Fruit fly (Drosophila melanogaster) whole organism, embryonic: Measurements from ENCODE around the gene Hayan.

Experiments used
- Atf6 ChIP-seq: fragments of 200-800 bp; sonication (Bioruptor generic); IDR thresholded peaks from 2 replicates; pipeline ENCODE4 v1.3.6; 2022; ENCODE audit warnings: missing biosample characterization, missing genetic modification characterization
- Bteb2 ChIP-seq: fragments of 200-800 bp; sonication (Bioruptor generic); optimal IDR thresholded peaks from 2 replicates; lab custom pipeline; 2016; ENCODE audit warnings: missing biosample characterization, missing genetic modification characterization
- CG10267 ChIP-seq: fragments of 200-800 bp; sonication (Bioruptor generic); optimal IDR thresholded peaks from 2 replicates; lab custom pipeline; 2018; ENCODE audit warnings: missing biosample characterization, mild to moderate bottlenecking, missing genetic modification characterization, moderate library complexity
- CG10959 ChIP-seq: fragments of 200-800 bp; sonication (Bioruptor generic); IDR thresholded peaks from 2 replicates; pipeline ENCODE4 v1.3.6; 2022; ENCODE audit warnings: missing biosample characterization, missing genetic modification characterization
- CG11398 ChIP-seq: fragments of 200-800 bp; sonication (Bioruptor generic); optimal IDR thresholded peaks from 2 replicates; lab custom pipeline; 2016; ENCODE audit warnings: missing biosample characterization, missing genetic modification characterization
- CG12071 ChIP-seq: fragments of 200-800 bp; sonication (Bioruptor generic); optimal IDR thresholded peaks from 3 replicates; lab custom pipeline; 2018; ENCODE audit warnings: missing biosample characterization, mild to moderate bottlenecking, missing genetic modification characterization
- CG12299 ChIP-seq: fragments of 200-800 bp; sonication (Bioruptor generic); optimal IDR thresholded peaks from 2 replicates; lab custom pipeline; 2018; ENCODE audit warnings: missing biosample characterization, mild to moderate bottlenecking, missing genetic modification characterization
- CG14014 ChIP-seq: fragments of 200-800 bp; sonication (Bioruptor generic); IDR thresholded peaks from 2 replicates; pipeline ENCODE4 v1.3.6; 2022; ENCODE audit warnings: missing biosample characterization, missing genetic modification characterization
- CG14965 ChIP-seq: fragments of 200-800 bp; sonication (Bioruptor generic); optimal IDR thresholded peaks from 2 replicates; lab custom pipeline; 2016; ENCODE audit warnings: missing biosample characterization, missing genetic modification characterization, borderline replicate concordance
- CG15601 ChIP-seq: fragments of 200-800 bp; sonication (Bioruptor generic); optimal IDR thresholded peaks from 3 replicates; lab custom pipeline; 2019; ENCODE audit warnings: missing biosample characterization, mild to moderate bottlenecking, missing genetic modification characterization, moderate library complexity
- CG1603 ChIP-seq: fragments of 200-800 bp; sonication (Bioruptor generic); optimal IDR thresholded peaks from 2 replicates; lab custom pipeline; 2019; ENCODE audit warnings: missing biosample characterization, mild to moderate bottlenecking, missing genetic modification characterization, moderate library complexity
- CG16815 ChIP-seq: fragments of 200-800 bp; sonication (Bioruptor generic); optimal IDR thresholded peaks from 3 replicates; lab custom pipeline; 2017; ENCODE audit warnings: missing biosample characterization, mild to moderate bottlenecking, missing genetic modification characterization
- CG17359 ChIP-seq: fragments of 200-800 bp; sonication (Bioruptor generic); optimal IDR thresholded peaks from 3 replicates; lab custom pipeline; 2018; ENCODE audit warnings: missing biosample characterization, mild to moderate bottlenecking, missing genetic modification characterization, moderate library complexity
- CG2129 ChIP-seq: fragments of 200-800 bp; sonication (Bioruptor generic); IDR thresholded peaks from 2 replicates; pipeline ENCODE4 v1.3.6; 2022; ENCODE audit warnings: missing biosample characterization, missing genetic modification characterization; ENCODE audit not compliant: partially characterized antibody
- CG33557 ChIP-seq: fragments of 200-800 bp; sonication (Bioruptor generic); optimal IDR thresholded peaks from 2 replicates; lab custom pipeline; 2019; ENCODE audit warnings: missing biosample characterization, mild to moderate bottlenecking, missing genetic modification characterization, moderate library complexity
- CG34224 ChIP-seq: fragments of 200-800 bp; sonication (Bioruptor generic); IDR thresholded peaks from 3 replicates; pipeline ENCODE4 v1.3.6; 2022; ENCODE audit warnings: missing biosample characterization, missing genetic modification characterization; ENCODE audit not compliant: partially characterized antibody
- CG6175 ChIP-seq: fragments of 200-800 bp; sonication (Bioruptor generic); IDR thresholded peaks from 3 replicates; pipeline ENCODE4 v1.3.6; 2022; ENCODE audit warnings: missing biosample characterization, missing genetic modification characterization
- CG6683 ChIP-seq: fragments of 200-800 bp; sonication (Bioruptor generic); optimal IDR thresholded peaks from 2 replicates; lab custom pipeline; 2017; ENCODE audit warnings: missing biosample characterization, mild to moderate bottlenecking, missing genetic modification characterization, missing genetic modification reagents
- CG8478 ChIP-seq: fragments of >200 bp; optimal IDR thresholded peaks from 2 replicates; lab custom pipeline; 2018
- CTCF ChIP-seq: fragments of 200-800 bp; sonication (Bioruptor generic); optimal IDR thresholded peaks from 2 replicates; lab custom pipeline; 2017; ENCODE audit warnings: missing biosample characterization, mild to moderate bottlenecking, missing genetic modification characterization, moderate library complexity
- CrebB ChIP-seq: fragments of 200-800 bp; sonication (Bioruptor generic); optimal IDR thresholded peaks from 3 replicates; lab custom pipeline; 2018; ENCODE audit warnings: missing biosample characterization, mild to moderate bottlenecking, missing genetic modification characterization
- Doc3 ChIP-seq: fragments of 200-800 bp; sonication (Bioruptor generic); IDR thresholded peaks from 3 replicates; pipeline ENCODE4 v1.3.6; 2022; ENCODE audit warnings: missing biosample characterization, missing genetic modification characterization; ENCODE audit not compliant: partially characterized antibody
- E2f1 ChIP-seq: fragments of 200-800 bp; sonication (Bioruptor generic); IDR thresholded peaks from 2 replicates; pipeline ENCODE4 v1.3.6; 2022; ENCODE audit warnings: missing biosample characterization, missing genetic modification characterization
- HLH3B ChIP-seq: fragments of 200-800 bp; sonication (Bioruptor generic); IDR thresholded peaks from 2 replicates; pipeline ENCODE4 v1.3.6; 2022; ENCODE audit warnings: missing biosample characterization, missing genetic modification characterization
- Hr3 ChIP-seq: fragments of 200-800 bp; sonication (Bioruptor generic); optimal IDR thresholded peaks from 3 replicates; lab custom pipeline; 2016; ENCODE audit warnings: missing biosample characterization, missing genetic modification characterization
- Hsf ChIP-seq: fragments of 200-800 bp; sonication (Bioruptor generic); optimal IDR thresholded peaks from 3 replicates; lab custom pipeline; 2016; ENCODE audit warnings: missing biosample characterization, missing genetic modification characterization
- Kr ChIP-seq: fragments of 200-800 bp; sonication (Bioruptor generic); optimal IDR thresholded peaks from 2 replicates; lab custom pipeline; 2017; ENCODE audit warnings: missing biosample characterization, mild to moderate bottlenecking, missing genetic modification characterization
- Lhr ChIP-seq: fragments of 200-800 bp; sonication (Bioruptor generic); optimal IDR thresholded peaks from 3 replicates; lab custom pipeline; 2017; ENCODE audit warnings: mild to moderate bottlenecking, missing biosample characterization, missing genetic modification reagents, missing genetic modification characterization
- Lim3 ChIP-seq: fragments of 200-800 bp; sonication (Bioruptor generic); IDR thresholded peaks from 2 replicates; pipeline ENCODE4 v1.3.6; 2022; ENCODE audit warnings: missing biosample characterization, missing genetic modification characterization
- Meics ChIP-seq: fragments of 200-800 bp; sonication (Bioruptor generic); optimal IDR thresholded peaks from 2 replicates; lab custom pipeline; 2017; ENCODE audit warnings: missing biosample characterization, mild to moderate bottlenecking, missing genetic modification characterization
- NFAT ChIP-seq: fragments of 200-800 bp; sonication (Bioruptor generic); IDR thresholded peaks from 2 replicates; pipeline ENCODE4 v1.3.6; 2022; ENCODE audit warnings: missing biosample characterization, missing genetic modification characterization
- NK7.1 ChIP-seq: fragments of 200-800 bp; sonication (Bioruptor generic); optimal IDR thresholded peaks from 3 replicates; lab custom pipeline; 2016; ENCODE audit warnings: missing biosample characterization, missing genetic modification characterization
- Sin3A ChIP-seq: fragments of >200 bp; optimal IDR thresholded peaks from 2 replicates; lab custom pipeline; 2018
- ash1 ChIP-seq: fragments of 200-800 bp; sonication (Bioruptor generic); optimal IDR thresholded peaks from 2 replicates; lab custom pipeline; 2018; ENCODE audit warnings: missing biosample characterization, mild to moderate bottlenecking, missing genetic modification characterization
- bsh ChIP-seq, 2 experiments: fragments of 200-800 bp; sonication (Bioruptor generic); optimal IDR thresholded peaks; 2 replicates each; lab custom pipeline; 2017 to 2018; ENCODE audit warnings: mild to moderate bottlenecking in 2 of 2, missing biosample characterization in 2 of 2, missing genetic modification characterization in 2 of 2, moderate library complexity in 1 of 2
- chif ChIP-seq, 2 experiments: fragments of 200-800 bp; sonication (Bioruptor generic); optimal IDR thresholded peaks; 3 replicates each; lab custom pipeline; 2016; ENCODE audit warnings: missing biosample characterization in 2 of 2, missing genetic modification characterization in 2 of 2
- chinmo ChIP-seq: fragments of 200-800 bp; sonication (Bioruptor generic); IDR thresholded peaks from 4 replicates; pipeline ENCODE4 v1.3.6; 2022; ENCODE audit warnings: missing biosample characterization, missing genetic modification characterization; ENCODE audit not compliant: partially characterized antibody
- chm ChIP-seq: fragments of 200-800 bp; sonication (Bioruptor generic); IDR thresholded peaks from 2 replicates; pipeline ENCODE4 v1.3.6; 2022; ENCODE audit warnings: missing biosample characterization, missing genetic modification characterization
- chn ChIP-seq: fragments of 200-800 bp; sonication (Bioruptor generic); optimal IDR thresholded peaks from 2 replicates; lab custom pipeline; 2016; ENCODE audit warnings: missing biosample characterization, missing genetic modification characterization
- dan ChIP-seq: fragments of 200-800 bp; sonication (Bioruptor generic); IDR thresholded peaks from 2 replicates; pipeline ENCODE4 v1.3.6; 2022; ENCODE audit warnings: missing biosample characterization, missing genetic modification characterization
- ewg ChIP-seq: fragments of 200-800 bp; sonication (Bioruptor generic); optimal IDR thresholded peaks from 3 replicates; lab custom pipeline; 2017; ENCODE audit warnings: mild to moderate bottlenecking, missing biosample characterization, missing genetic modification reagents, missing genetic modification characterization
- grn ChIP-seq: fragments of 200-800 bp; sonication (Bioruptor generic); optimal IDR thresholded peaks from 3 replicates; lab custom pipeline; 2017; ENCODE audit warnings: missing biosample characterization, missing genetic modification characterization
- gsb ChIP-seq: fragments of 200-800 bp; sonication (Bioruptor generic); IDR thresholded peaks from 2 replicates; pipeline ENCODE4 v1.3.6; 2022; ENCODE audit warnings: missing biosample characterization, missing genetic modification characterization
- h ChIP-seq: fragments of >200 bp; optimal IDR thresholded peaks from 2 replicates; lab custom pipeline; 2017
- kay ChIP-seq: fragments of 200-800 bp; sonication (Bioruptor generic); optimal IDR thresholded peaks from 2 replicates; lab custom pipeline; 2016; ENCODE audit warnings: missing biosample characterization, missing genetic modification characterization
- klu ChIP-seq: fragments of 200-800 bp; sonication (Bioruptor generic); IDR thresholded peaks from 2 replicates; pipeline ENCODE4 v1.3.6; 2022; ENCODE audit warnings: missing biosample characterization, missing genetic modification characterization
- mirr ChIP-seq: fragments of 200-800 bp; sonication (Bioruptor generic); optimal IDR thresholded peaks from 3 replicates; lab custom pipeline; 2018; ENCODE audit warnings: missing biosample characterization, mild to moderate bottlenecking, missing genetic modification characterization
- pb ChIP-seq: fragments of 200-800 bp; sonication (Bioruptor generic); optimal IDR thresholded peaks from 3 replicates; lab custom pipeline; 2016; ENCODE audit warnings: missing biosample characterization, missing genetic modification characterization
- phol ChIP-seq: fragments of 200-800 bp; sonication (Bioruptor generic); optimal IDR thresholded peaks from 3 replicates; lab custom pipeline; 2018; ENCODE audit warnings: missing biosample characterization, mild to moderate bottlenecking, missing genetic modification characterization, moderate library complexity
- sim ChIP-seq: fragments of 200-800 bp; sonication (Bioruptor generic); IDR thresholded peaks from 2 replicates; pipeline ENCODE4 v1.3.6; 2022; ENCODE audit warnings: missing biosample characterization, missing genetic modification characterization
- tna ChIP-seq: fragments of 200-800 bp; sonication (Bioruptor generic); IDR thresholded peaks from 2 replicates; pipeline ENCODE4 v1.3.6; 2022; ENCODE audit warnings: missing biosample characterization, missing genetic modification characterization; ENCODE audit not compliant: partially characterized antibody
- zen2 ChIP-seq: fragments of 200-800 bp; sonication (Bioruptor generic); IDR thresholded peaks from 3 replicates; pipeline ENCODE4 v1.3.6; 2022; ENCODE audit warnings: missing biosample characterization, missing genetic modification characterization; ENCODE audit not compliant: partially characterized antibody
- zf30C ChIP-seq: fragments of 200-800 bp; sonication (Bioruptor generic); optimal IDR thresholded peaks from 3 replicates; lab custom pipeline; 2018; ENCODE audit warnings: missing biosample characterization, mild to moderate bottlenecking, missing genetic modification characterization

The Hayan gene

dm6 chrX:18512271-18512679 is 28.7 kb upstream of the Hayan start, which contains the start of gene Ggt-1 (continued):
- TF ChIP-seq HLH3B (GFP tag; lab: Robert Waterston, UW) (no peak), CG33557 (no peak), Lhr (GFP tag; lab: Kevin White, UChicago) (peak; percentile 65), CG11398 (no peak), NFAT (GFP tag; lab: Robert Waterston, UW) (no peak), sim (no peak), Hr3 (GFP tag; lab: Kevin White, UChicago) (no peak), Hsf (GFP tag; lab: Kevin White, UChicago) (no peak), CG6175 (GFP tag; lab: Robert Waterston, UW) (0 out of 3 replicates have a peak, but pooled peaks have one; percentile 51), CG15601 (tag; lab: Kevin White, UChicago) (no peak), chinmo (GFP tag; lab: Robert Waterston, UW) (peak; percentile 99), klu (GFP tag; lab: Robert Waterston, UW) (0 out of 2 replicates have a peak, but pooled peaks have one; percentile 17), pb (GFP tag; lab: Kevin White, UChicago) (peak; percentile 30), CG12071 (GFP tag; lab: Kevin White, UChicago) (no peak), chn (GFP tag; lab: Kevin White, UChicago) (peak; percentile 1), CG10959 (GFP tag; lab: Robert Waterston, UW) (no peak), dan (GFP tag; lab: Robert Waterston, UW) (no peak), CG14014 (GFP tag; lab: Robert Waterston, UW) (no peak), CTCF (GFP tag; lab: Kevin White, UChicago) (peak; percentile 47), phol (tag; lab: Kevin White, UChicago) (no peak), Kr (GFP tag; lab: Kevin White, UChicago) (no peak), tna (GFP tag; lab: Robert Waterston, UW) (peak; percentile 94), ash1 (no peak), CG12299 (tag; lab: Kevin White, UChicago) (no peak), Sin3A (lab: Kevin White, UChicago) (no peak), E2f1 (GFP tag; lab: Robert Waterston, UW) (no peak), mirr (GFP tag; lab: Kevin White, UChicago) (peak; percentile 7), NK7.1 (GFP tag; lab: Kevin White, UChicago) (no peak), CG1603 (tag; lab: Kevin White, UChicago) (peak; percentile 99), CG8478 (peak; percentile 43), Doc3 (peak; percentile 91), Lim3 (GFP tag; lab: Robert Waterston, UW) (no peak), h (lab: Kevin White, UChicago) (no peak), bsh (GFP tag; optimal IDR thresholded peaks at IDR 0.05; lab: Kevin White, UChicago) (no peak), CG14965 (GFP tag; lab: Kevin White, UChicago) (no peak), zen2 (GFP tag; lab: Robert Waterston, UW) (peak; percentile 97), chif (GFP tag; optimal IDR thresholded peaks at IDR 0.05; lab: Kevin White, UChicago) (no peak), CG10267 (tag; lab: Kevin White, UChicago) (no peak), Bteb2 (GFP tag; lab: Kevin White, UChicago) (no peak), zf30C (no peak), CG17359 (tag; lab: Kevin White, UChicago) (no peak), CG34224 (GFP tag; lab: Robert Waterston, UW) (peak; percentile 96), CG6683 (GFP tag; lab: Kevin White, UChicago) (no peak), ewg (no peak), CG2129 (peak; percentile 82), gsb (GFP tag; lab: Robert Waterston, UW) (no peak), CrebB (tag; lab: Kevin White, UChicago) (peak; percentile 22), CG16815 (GFP tag; lab: Kevin White, UChicago) (no peak), Atf6 (no peak), Meics (no peak), chm (GFP tag; lab: Robert Waterston, UW) (no peak), grn (GFP tag; lab: Kevin White, UChicago) (no peak), kay (GFP tag; lab: Kevin White, UChicago) (no peak)
